Worm (Caenorhabditis elegans) whole organism, late embryonic: Measurements from ENCODE around the gene sra-14.

ENCODE experiments used
- C08G9.2 ChIP-seq: sonication (generic microtip); optimal IDR thresholded peaks from 2 replicates; lab custom pipeline; 2016; ENCODE audit warnings: mild to moderate bottlenecking, missing genetic modification characterization, moderate library complexity, missing compliant biosample characterization
- C38D4.7 ChIP-seq: fragments of 200-800 bp; sonication (Bioruptor generic); optimal IDR thresholded peaks from 2 replicates; lab custom pipeline; 2018; ENCODE audit warnings: mild to moderate bottlenecking, missing genetic modification characterization, moderate library complexity, missing compliant biosample characterization
- F13H6.1 ChIP-seq: sonication (generic microtip); optimal IDR thresholded peaks from 2 replicates; lab custom pipeline; 2016; ENCODE audit warnings: missing genetic modification characterization, missing compliant biosample characterization
- K09A11.1 ChIP-seq: sonication (generic microtip); optimal IDR thresholded peaks from 2 replicates; lab custom pipeline; 2017; ENCODE audit warnings: antibody characterized with exemption, mild to moderate bottlenecking, missing genetic modification characterization, missing compliant biosample characterization; ENCODE audit not compliant: insufficient read depth
- ahr-1 ChIP-seq: sonication (generic microtip); optimal IDR thresholded peaks from 2 replicates; lab custom pipeline; 2016; ENCODE audit warnings: missing genetic modification characterization, missing compliant biosample characterization
- ceh-14 ChIP-seq: sonication (generic microtip); optimal IDR thresholded peaks from 2 replicates; lab custom pipeline; 2016; ENCODE audit warnings: missing genotype, missing genetic modification characterization, missing compliant biosample characterization
- ceh-18 ChIP-seq: sonication (generic microtip); optimal IDR thresholded peaks from 2 replicates; lab custom pipeline; 2016; ENCODE audit warnings: missing genetic modification characterization, missing compliant biosample characterization
- ceh-19 ChIP-seq: fragments of 200-800 bp; sonication (Bioruptor generic); optimal IDR thresholded peaks from 2 replicates; lab custom pipeline; 2018; ENCODE audit warnings: mild to moderate bottlenecking, missing genetic modification characterization, missing compliant biosample characterization
- ceh-2 ChIP-seq: sonication (generic microtip); optimal IDR thresholded peaks from 2 replicates; lab custom pipeline; 2016; ENCODE audit warnings: missing genotype, missing genetic modification characterization, missing compliant biosample characterization
- ceh-22 ChIP-seq: sonication (generic microtip); optimal IDR thresholded peaks from 2 replicates; lab custom pipeline; 2017; ENCODE audit warnings: missing biosample characterization, missing genetic modification characterization
- ceh-24 ChIP-seq: sonication (generic microtip); optimal IDR thresholded peaks from 2 replicates; lab custom pipeline; 2016; ENCODE audit warnings: mild to moderate bottlenecking, missing genetic modification characterization, missing compliant biosample characterization
- ceh-31 ChIP-seq: sonication (generic microtip); optimal IDR thresholded peaks from 2 replicates; lab custom pipeline; 2016; ENCODE audit warnings: missing genetic modification characterization, missing compliant biosample characterization
- ceh-34 ChIP-seq: sonication (generic microtip); optimal IDR thresholded peaks from 2 replicates; lab custom pipeline; 2016; ENCODE audit warnings: mild to moderate bottlenecking, missing genetic modification characterization, missing compliant biosample characterization
- ceh-48 ChIP-seq: sonication (generic microtip); optimal IDR thresholded peaks from 2 replicates; lab custom pipeline; 2016; ENCODE audit warnings: missing genetic modification characterization, inconsistent platforms, missing compliant biosample characterization
- ceh-6 ChIP-seq: fragments of 200-800 bp; sonication (Bioruptor generic); optimal IDR thresholded peaks from 2 replicates; lab custom pipeline; 2018; ENCODE audit warnings: mild to moderate bottlenecking, missing genetic modification characterization, missing compliant biosample characterization
- elt-4 ChIP-seq: sonication (generic microtip); optimal IDR thresholded peaks from 2 replicates; lab custom pipeline; 2016; ENCODE audit warnings: missing genetic modification characterization, missing compliant biosample characterization
- eyg-1 ChIP-seq: sonication (generic microtip); optimal IDR thresholded peaks from 2 replicates; lab custom pipeline; 2016; ENCODE audit warnings: missing genotype, missing genetic modification characterization, missing compliant biosample characterization
- fkh-6 ChIP-seq: sonication (generic microtip); optimal IDR thresholded peaks from 2 replicates; lab custom pipeline; 2016; ENCODE audit warnings: missing genetic modification characterization, missing compliant biosample characterization
- gmeb-2 ChIP-seq: sonication (generic microtip); optimal IDR thresholded peaks from 2 replicates; lab custom pipeline; 2016; ENCODE audit warnings: missing genetic modification characterization, inconsistent platforms, missing compliant biosample characterization
- hlh-15 ChIP-seq: sonication (generic microtip); optimal IDR thresholded peaks from 2 replicates; lab custom pipeline; 2016; ENCODE audit warnings: missing genetic modification characterization, missing compliant biosample characterization
- hlh-6 ChIP-seq: sonication (generic microtip); optimal IDR thresholded peaks from 2 replicates; lab custom pipeline; 2016; ENCODE audit warnings: missing genotype, missing genetic modification characterization, missing compliant biosample characterization
- hlh-8 ChIP-seq: sonication (generic microtip); optimal IDR thresholded peaks from 2 replicates; lab custom pipeline; 2016; ENCODE audit warnings: missing genotype, missing genetic modification characterization, missing compliant biosample characterization
- lim-6 ChIP-seq: sonication (generic microtip); optimal IDR thresholded peaks from 2 replicates; lab custom pipeline; 2016; ENCODE audit warnings: missing genetic modification characterization, missing compliant biosample characterization
- madf-2 ChIP-seq: sonication (generic microtip); optimal IDR thresholded peaks from 2 replicates; lab custom pipeline; 2017; ENCODE audit warnings: missing genetic modification characterization, missing compliant biosample characterization
- mec-3 ChIP-seq: sonication (generic microtip); optimal IDR thresholded peaks from 2 replicates; lab custom pipeline; 2016; ENCODE audit warnings: borderline replicate concordance, missing genetic modification characterization, missing compliant biosample characterization
- nfya-1 ChIP-seq: sonication (generic microtip); optimal IDR thresholded peaks from 2 replicates; lab custom pipeline; 2017; ENCODE audit warnings: missing genetic modification characterization, mild to moderate bottlenecking, missing compliant biosample characterization, antibody characterized with exemption, moderate library complexity
- npax-4 ChIP-seq: sonication (generic microtip); optimal IDR thresholded peaks from 2 replicates; lab custom pipeline; 2016; ENCODE audit warnings: missing genetic modification characterization, missing compliant biosample characterization
- pat-9 ChIP-seq: fragments of 200-800 bp; sonication (Bioruptor generic); optimal IDR thresholded peaks from 2 replicates; lab custom pipeline; 2018; ENCODE audit warnings: mild to moderate bottlenecking, missing genetic modification characterization, moderate library complexity, missing compliant biosample characterization
- pha-2 ChIP-seq: sonication (generic microtip); optimal IDR thresholded peaks from 2 replicates; lab custom pipeline; 2017; ENCODE audit warnings: mild to moderate bottlenecking, missing genetic modification characterization, missing compliant biosample characterization
- pros-1 ChIP-seq: fragments of 150-350 bp; optimal IDR thresholded peaks from 2 replicates; lab custom pipeline; 2014; ENCODE audit warnings: missing biosample characterization, missing genetic modification reagents, missing genetic modification characterization
- ref-2 ChIP-seq: sonication (generic microtip); optimal IDR thresholded peaks from 2 replicates; lab custom pipeline; 2016; ENCODE audit warnings: missing genetic modification characterization, missing compliant biosample characterization
- syd-9 ChIP-seq: sonication (generic microtip); optimal IDR thresholded peaks from 2 replicates; lab custom pipeline; 2016; ENCODE audit warnings: mild to moderate bottlenecking, missing genetic modification characterization, moderate library complexity, missing compliant biosample characterization
- tbx-2 ChIP-seq: sonication (generic microtip); optimal IDR thresholded peaks from 2 replicates; lab custom pipeline; 2016; ENCODE audit warnings: missing genetic modification characterization, missing compliant biosample characterization
- tbx-7 ChIP-seq: sonication (generic microtip); optimal IDR thresholded peaks from 2 replicates; lab custom pipeline; 2016; ENCODE audit warnings: missing genotype, missing genetic modification characterization, missing compliant biosample characterization
- ttx-3 ChIP-seq: sonication (generic microtip); optimal IDR thresholded peaks from 2 replicates; lab custom pipeline; 2016; ENCODE audit warnings: missing genetic modification reagents, missing genetic modification characterization, missing compliant biosample characterization
- unc-42 ChIP-seq: sonication (generic microtip); optimal IDR thresholded peaks from 2 replicates; lab custom pipeline; 2016; ENCODE audit warnings: missing genotype, missing genetic modification characterization, missing compliant biosample characterization
- zip-5 ChIP-seq: sonication (generic microtip); optimal IDR thresholded peaks from 2 replicates; lab custom pipeline; 2016; ENCODE audit warnings: missing genetic modification characterization, missing compliant biosample characterization

The sra-14 gene

ce11 chrII:12914514-12915075, 29.5 kb downstream of the sra-14 start, which contains the start of gene F35C5.12:
Gene F35C5.12 (minus strand): TSS chrII:12914564.
- TF ChIP-seq lim-6 (tag; lab: Kevin White, UChicago) = no peak
- peak; percentile 44 for TF ChIP-seq C08G9.2 (tag; lab: Kevin White, UChicago)
- TF ChIP-seq pha-2 (tag; lab: Kevin White, UChicago) = no peak
- peak; percentile 34 for TF ChIP-seq ceh-31 (tag; lab: Kevin White, UChicago)
- TF ChIP-seq zip-5 = no peak
- peak; percentile 2 for TF ChIP-seq tbx-7 (tag; lab: Kevin White, UChicago)

- TF ChIP-seq ceh-6 (GFP tag; lab: Kevin White, UChicago) (no peak), mec-3 (tag; lab: Kevin White, UChicago) (no peak), ceh-34 (no peak), C38D4.7 (no peak), F13H6.1 (tag; lab: Kevin White, UChicago) (no peak), ceh-14 (tag; lab: Kevin White, UChicago) (no peak), madf-2 (tag; lab: Kevin White, UChicago) (no peak), tbx-2 (tag; lab: Kevin White, UChicago) (no peak), hlh-8 (tag; lab: Kevin White, UChicago) (no peak), K09A11.1 (tag; lab: Kevin White, UChicago) (no peak), hlh-6 (tag; lab: Kevin White, UChicago) (no peak), elt-4 (no peak), unc-42 (tag; lab: Kevin White, UChicago) (no peak), syd-9 (tag; lab: Kevin White, UChicago) (no peak)
Measured at ce11 chrII:12918960-12919553, 34.0 kb downstream of the sra-14 start, which contains the start of the genes F58G1.2 and wago-4. Gene F58G1.2 (minus strand): TSS chrII:12919010. Gene wago-4 (plus strand): TSS chrII:12919551.

- TF ChIP-seq nfya-1 (no peak), ceh-19 (GFP tag; lab: Kevin White, UChicago) (no peak), npax-4 (no peak), pat-9 (tag; lab: Kevin White, UChicago) (no peak), ref-2 (tag; lab: Kevin White, UChicago) (no peak), hlh-15 (no peak), ceh-48 (tag; lab: Kevin White, UChicago) (no peak), lim-6 (tag; lab: Kevin White, UChicago) (no peak), fkh-6 (tag; lab: Kevin White, UChicago) (no peak), ahr-1 (tag; lab: Kevin White, UChicago) (no peak), eyg-1 (no peak), ceh-22 (tag; lab: Kevin White, UChicago) (no peak), ttx-3 (tag; lab: Kevin White, UChicago) (no peak), ceh-24 (tag; lab: Kevin White, UChicago) (no peak)
- TF ChIP-seq, all 69 proteins: peak for 0
Measured at ce11 chrII:12921478-12921877, 36.4 kb downstream of the sra-14 start.

ce11 chrII:12923225-12923624, 38.2 kb downstream of the sra-14 start:
- TF ChIP-seq gmeb-2 (tag; lab: Kevin White, UChicago) (no peak), C38D4.7 (no peak), ceh-2 (no peak), pros-1 (tag; lab: Kevin White, UChicago) (no peak), nfya-1 (no peak), ceh-18 (tag; lab: Kevin White, UChicago) (no peak), pat-9 (tag; lab: Kevin White, UChicago) (no peak), ceh-6 (GFP tag; lab: Kevin White, UChicago) (no peak)
